Worm (Caenorhabditis elegans) whole organism, young adult: Measurements from ENCODE around the gene F46G10.2.

ENCODE experiments used
- bed-2 ChIP-seq: fragments of 200-800 bp; sonication (Bioruptor generic); IDR thresholded peaks from 2 replicates; pipeline ENCODE4 v1.3.6; 2022; ENCODE audit warnings: missing genetic modification reagents, missing genetic modification characterization, missing compliant biosample characterization
- let-607 ChIP-seq, 2 experiments: fragments of 200-800 bp in 1 of 2; sonication (Bioruptor generic) in 1 of 2; sonication (generic microtip) in 1 of 2; optimal IDR thresholded peaks; 2 replicates each; lab custom pipeline; 2016 to 2018; ENCODE audit warnings: mild to moderate bottlenecking in 2 of 2, missing compliant biosample characterization in 2 of 2, missing genetic modification characterization in 2 of 2, moderate library complexity in 2 of 2, missing genotype in 1 of 2
- mcd-1 ChIP-seq: fragments of 200-800 bp; sonication (Bioruptor generic); IDR thresholded peaks from 2 replicates; pipeline ENCODE4 v1.3.6; 2022; ENCODE audit warnings: missing genetic modification reagents, missing genetic modification characterization, missing compliant biosample characterization

- TF ChIP-seq bed-2 (GFP tag; lab: Robert Waterston, UW) (no peak), let-607 (tag; optimal IDR thresholded peaks at IDR 0.05; lab: Kevin White, UChicago) (no peak), mcd-1 (no peak)
Measured at ce11 chrX:13308745-13309144, 14.0 kb upstream of the F46G10.2 start, which contains the start of gene srxa-8.
